Worm (Caenorhabditis elegans) whole organism, young adult: ENCODE data around the gene haf-2.

Experiments
- B0035.1 ChIP-seq: sonication (generic microtip); optimal IDR thresholded peaks from 2 replicates; lab custom pipeline; 2016; ENCODE audit warnings: missing genetic modification characterization, mild to moderate bottlenecking, missing compliant biosample characterization, missing genotype, missing genetic modification reagents
- B0336.3 ChIP-seq: fragments of 200-800 bp; sonication (Bioruptor generic); IDR thresholded peaks from 2 replicates; pipeline ENCODE4 v1.3.6; 2022; ENCODE audit warnings: missing genetic modification characterization, missing compliant biosample characterization
- C17E4.6 ChIP-seq: fragments of 200-800 bp; sonication (Bioruptor generic); IDR thresholded peaks from 2 replicates; pipeline ENCODE4 v1.3.6; 2022; ENCODE audit warnings: missing genetic modification reagents, missing genetic modification characterization, missing compliant biosample characterization
- F23B12.7 ChIP-seq: sonication (generic microtip); optimal IDR thresholded peaks from 2 replicates; lab custom pipeline; 2017; ENCODE audit warnings: missing genetic modification characterization, mild to moderate bottlenecking, missing compliant biosample characterization, antibody characterized with exemption, moderate library complexity; ENCODE audit not compliant: insufficient read depth
- Y67H2A.10 ChIP-seq: fragments of 200-800 bp; sonication (Bioruptor generic); conservative IDR thresholded peaks from 2 replicates; pipeline ENCODE4 v1.3.6; 2022; ENCODE audit warnings: missing genetic modification reagents, missing genetic modification characterization, missing compliant biosample characterization
- Y95B8A.8 ChIP-seq: fragments of 200-800 bp; sonication (Bioruptor generic); IDR thresholded peaks from 2 replicates; pipeline ENCODE4 v1.3.6; 2022; ENCODE audit warnings: missing genetic modification reagents, missing genetic modification characterization, missing compliant biosample characterization
- aptf-2 ChIP-seq: fragments of 200-800 bp; sonication (Bioruptor generic); conservative IDR thresholded peaks from 2 replicates; pipeline ENCODE4 v1.3.6; 2022; ENCODE audit warnings: missing genetic modification reagents, missing genetic modification characterization, missing compliant biosample characterization
- attf-5 ChIP-seq: fragments of 200-800 bp; sonication (Bioruptor generic); optimal IDR thresholded peaks from 2 replicates; lab custom pipeline; 2018; ENCODE audit warnings: mild to moderate bottlenecking, missing genetic modification characterization, missing compliant biosample characterization
- ekl-4 ChIP-seq: fragments of 200-800 bp; sonication (Bioruptor generic); IDR thresholded peaks from 2 replicates; pipeline ENCODE4 v1.3.6; 2022; ENCODE audit warnings: missing genetic modification reagents, missing genetic modification characterization, missing compliant biosample characterization
- gei-17 ChIP-seq: fragments of 200-800 bp; sonication (Bioruptor generic); optimal IDR thresholded peaks from 2 replicates; lab custom pipeline; 2018; ENCODE audit warnings: mild to moderate bottlenecking, missing genetic modification characterization, missing compliant biosample characterization
- him-1 ChIP-seq: sonication (generic microtip); optimal IDR thresholded peaks from 2 replicates; lab custom pipeline; 2016; ENCODE audit warnings: missing genotype, missing genetic modification reagents, missing genetic modification characterization, missing compliant biosample characterization
- hlh-26 ChIP-seq: fragments of 200-800 bp; sonication (Bioruptor generic); conservative IDR thresholded peaks from 2 replicates; pipeline ENCODE4 v1.3.6; 2022; ENCODE audit warnings: missing genetic modification reagents, missing genetic modification characterization, missing compliant biosample characterization
- hmg-1.2 ChIP-seq: fragments of 200-800 bp; sonication (Bioruptor generic); IDR thresholded peaks from 2 replicates; pipeline ENCODE4 v1.3.6; 2022; ENCODE audit warnings: missing genetic modification reagents, missing genetic modification characterization, missing compliant biosample characterization
- hsf-1 ChIP-seq: fragments of 200-800 bp; sonication (Bioruptor generic); IDR thresholded peaks from 2 replicates; pipeline ENCODE4 v1.3.6; 2022; ENCODE audit warnings: missing genetic modification reagents, missing genetic modification characterization, missing compliant biosample characterization
- lin-40 ChIP-seq: sonication (generic microtip); optimal IDR thresholded peaks from 2 replicates; lab custom pipeline; 2016; ENCODE audit warnings: missing genetic modification characterization, mild to moderate bottlenecking, missing compliant biosample characterization, missing genotype, missing genetic modification reagents
- madf-10 ChIP-seq: sonication (generic microtip); optimal IDR thresholded peaks from 2 replicates; lab custom pipeline; 2016; ENCODE audit warnings: mild to moderate bottlenecking, missing genetic modification characterization, missing compliant biosample characterization
- madf-6 ChIP-seq: fragments of 200-800 bp; sonication (Bioruptor generic); IDR thresholded peaks from 2 replicates; pipeline ENCODE4 v1.3.6; 2022; ENCODE audit warnings: missing genetic modification reagents, missing genetic modification characterization, missing compliant biosample characterization
- mcd-1 ChIP-seq: fragments of 200-800 bp; sonication (Bioruptor generic); IDR thresholded peaks from 2 replicates; pipeline ENCODE4 v1.3.6; 2022; ENCODE audit warnings: missing genetic modification reagents, missing genetic modification characterization, missing compliant biosample characterization
- mel-28 ChIP-seq: sonication (generic microtip); optimal IDR thresholded peaks from 2 replicates; lab custom pipeline; 2016; ENCODE audit warnings: borderline replicate concordance, mild to moderate bottlenecking, missing genetic modification characterization, missing compliant biosample characterization
- mes-4 ChIP-seq: sonication (generic microtip); optimal IDR thresholded peaks from 2 replicates; lab custom pipeline; 2016; ENCODE audit warnings: missing genotype, missing genetic modification characterization, missing compliant biosample characterization
- nfyb-1 ChIP-seq: fragments of 200-800 bp; sonication (Bioruptor generic); IDR thresholded peaks from 2 replicates; pipeline ENCODE4 v1.3.6; 2022; ENCODE audit warnings: missing genetic modification reagents, missing genetic modification characterization, missing compliant biosample characterization
- nhr-80 ChIP-seq: sonication (generic microtip); optimal IDR thresholded peaks from 2 replicates; lab custom pipeline; 2016; ENCODE audit warnings: missing genetic modification characterization, missing compliant biosample characterization
- pbrm-1 ChIP-seq: fragments of 200-800 bp; sonication (Bioruptor generic); IDR thresholded peaks from 2 replicates; pipeline ENCODE4 v1.3.6; 2022; ENCODE audit warnings: missing genetic modification reagents, missing genetic modification characterization, missing compliant biosample characterization
- rec-8 ChIP-seq, 2 experiments: sonication (generic microtip); optimal IDR thresholded peaks; 2 replicates each; lab custom pipeline; 2016; ENCODE audit warnings: mild to moderate bottlenecking in 2 of 2, missing genetic modification characterization in 2 of 2, missing genetic modification reagents in 2 of 2, missing genotype in 2 of 2, missing biosample characterization in 1 of 2, missing compliant biosample characterization in 1 of 2, moderate library complexity in 1 of 2
- rpc-1 ChIP-seq, 2 experiments: fragments of 150-350 bp in 1 of 2; sonication (generic microtip) in 1 of 2; optimal IDR thresholded peaks; 2 replicates each; lab custom pipeline; 2014 to 2018; ENCODE audit warnings: missing biosample characterization in 1 of 2, missing genetic modification characterization in 1 of 2, missing genetic modification reagents in 1 of 2, missing genotype in 1 of 2
- snpc-1.1 ChIP-seq: sonication (generic microtip); optimal IDR thresholded peaks from 2 replicates; lab custom pipeline; 2017; ENCODE audit warnings: missing genetic modification characterization, mild to moderate bottlenecking, missing compliant biosample characterization, antibody characterized with exemption, moderate library complexity, missing genotype, missing genetic modification reagents; ENCODE audit not compliant: insufficient read depth
- snpc-3.4 ChIP-seq: sonication (generic microtip); optimal IDR thresholded peaks from 2 replicates; lab custom pipeline; 2017; ENCODE audit warnings: missing genetic modification characterization, mild to moderate bottlenecking, missing compliant biosample characterization, antibody characterized with exemption, moderate library complexity, missing genotype, missing genetic modification reagents
- snpc-4 ChIP-seq, 5 experiments: fragments of 150-350 bp in 1 of 5; sonication (generic microtip) in 4 of 5; optimal IDR thresholded peaks; 2 replicates each; lab custom pipeline; 2014 to 2018; ENCODE audit warnings: missing genetic modification characterization in 5 of 5, missing biosample characterization in 3 of 5, antibody characterized with exemption in 2 of 5, mild to moderate bottlenecking in 2 of 5, missing compliant biosample characterization in 2 of 5, missing genotype in 2 of 5, moderate library complexity in 2 of 5, missing genetic modification reagents in 1 of 5
- somi-1 ChIP-seq: fragments of 200-800 bp; sonication (Bioruptor generic); optimal IDR thresholded peaks from 2 replicates; lab custom pipeline; 2018; ENCODE audit warnings: mild to moderate bottlenecking, missing genetic modification characterization, missing compliant biosample characterization
- zfh-2 ChIP-seq: fragments of 200-800 bp; sonication (Bioruptor generic); conservative IDR thresholded peaks from 2 replicates; pipeline ENCODE4 v1.3.6; 2022; ENCODE audit warnings: missing genetic modification reagents, missing genetic modification characterization, missing compliant biosample characterization
- ztf-18 ChIP-seq: sonication (generic microtip); optimal IDR thresholded peaks from 2 replicates; lab custom pipeline; 2016; ENCODE audit warnings: missing genotype, mild to moderate bottlenecking, missing genetic modification characterization, missing compliant biosample characterization
- ztf-28 ChIP-seq: fragments of 200-800 bp; sonication (Bioruptor generic); IDR thresholded peaks from 2 replicates; pipeline ENCODE4 v1.3.6; 2022; ENCODE audit warnings: missing genetic modification reagents, missing genetic modification characterization, missing compliant biosample characterization

Gene haf-2

DNA sequence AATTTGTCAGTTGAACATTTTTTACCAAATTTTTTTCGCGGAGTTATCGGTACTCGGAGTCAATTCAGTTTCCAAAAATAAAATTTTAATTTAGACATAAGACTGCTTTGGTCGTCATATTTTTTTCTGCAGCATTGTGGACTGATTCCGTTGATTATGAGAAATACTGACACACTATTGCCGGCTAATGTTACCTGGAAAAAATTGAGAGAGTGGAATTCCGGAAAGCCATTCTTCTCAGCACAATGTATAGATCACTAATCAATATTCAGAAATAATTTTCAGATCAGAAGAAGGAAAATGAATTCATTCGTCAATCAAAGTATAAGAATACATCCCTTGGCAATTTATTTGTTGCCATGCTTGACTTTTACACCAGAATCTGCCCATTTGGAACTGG is 22.8 kb upstream of the haf-2 start, which contains the start of gene C07D10.6:
C07D10.6 (plus strand) TSS at position 301 of the 400 bp plus-strand sequence.
- TF ChIP-seq mcd-1 (GFP tag; lab: Robert Waterston, UW) (no peak), Y67H2A.10 (GFP tag; lab: Robert Waterston, UW) (no peak)
- TF ChIP-seq, all 124 proteins: peak for 0

DNA sequence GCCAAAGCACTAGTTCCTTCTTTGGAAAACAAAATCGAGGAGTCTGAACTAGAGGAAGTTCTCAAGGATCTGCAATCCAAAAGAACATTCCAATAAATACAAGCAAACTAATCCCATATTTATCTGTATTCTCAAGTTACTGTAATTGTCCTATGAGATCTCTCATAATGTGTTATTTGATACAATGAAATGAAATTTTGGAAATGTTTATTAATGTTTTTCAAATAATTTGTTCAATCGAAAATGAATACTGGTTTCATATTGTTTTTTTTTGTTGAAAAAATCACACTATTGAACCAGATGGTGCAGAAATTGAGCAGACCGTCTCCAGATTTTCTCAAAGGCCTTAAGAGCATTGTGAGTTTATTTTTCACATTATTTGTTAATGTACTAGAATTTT is 18.8 kb upstream of the haf-2 start, which contains the start of gene F43E2.1:
F43E2.1 (plus strand) TSS at position 301 of the 400 bp plus-strand sequence.
- TF ChIP-seq zfh-2 (GFP tag; lab: Robert Waterston, UW) (no peak), mel-28 (no peak), mcd-1 (GFP tag; lab: Robert Waterston, UW) (no peak), Y95B8A.8 (GFP tag; lab: Robert Waterston, UW) (no peak), gei-17 (GFP tag; lab: Kevin White, UChicago) (no peak), rec-8 (tag; optimal IDR thresholded peaks at IDR 0.05; lab: Kevin White, UChicago) (no peak), mes-4 (no peak), aptf-2 (GFP tag; lab: Robert Waterston, UW) (no peak), B0336.3 (no peak), B0035.1 (tag; lab: Kevin White, UChicago) (no peak), somi-1 (no peak), him-1 (tag; lab: Kevin White, UChicago) (no peak), hlh-26 (GFP tag; lab: Robert Waterston, UW) (no peak), lin-40 (no peak), madf-10 (tag; lab: Kevin White, UChicago) (no peak)
- TF ChIP-seq, all 124 proteins: peak for 0

DNA sequence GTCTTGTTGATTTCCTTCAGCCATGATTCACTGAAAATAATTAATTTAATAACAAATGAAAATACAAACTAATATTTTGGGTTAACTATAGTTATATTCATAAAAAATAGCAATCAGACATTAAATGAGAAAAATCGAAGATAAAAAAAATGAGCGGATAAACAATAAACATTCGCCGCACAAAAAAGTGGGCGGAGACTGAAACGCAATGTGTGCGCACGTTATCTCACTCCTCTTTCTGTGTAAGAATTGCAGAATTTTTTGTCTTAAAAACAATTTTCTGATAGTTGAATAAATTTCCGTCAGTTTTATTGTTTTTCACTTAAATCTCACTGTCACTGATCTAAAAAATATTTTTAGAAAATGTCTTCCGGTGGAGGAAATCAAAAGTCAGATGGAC is 17.9 kb upstream of the haf-2 start, which contains the start of the genes mtch-1 and rpb-4:
mtch-1 (minus strand) TSS at position 24 of the 400 bp plus-strand sequence.
rpb-4 (plus strand) TSS at position 353 of the 400 bp plus-strand sequence.
- TF ChIP-seq ztf-18 (tag; lab: Kevin White, UChicago) (peak; percentile 12), attf-5 (peak; percentile 13), Y67H2A.10 (GFP tag; lab: Robert Waterston, UW) (no peak), nhr-80 (tag; lab: Kevin White, UChicago) (peak; percentile 19), rpc-1 (optimal IDR thresholded peaks at IDR 0.05; lab: Kevin White, UChicago) (peak; percentile 11), rpc-1 (tag; optimal IDR thresholded peaks at IDR 0.05; lab: Kevin White, UChicago) (no peak), F23B12.7 (tag; lab: Kevin White, UChicago) (peak; percentile 33), snpc-1.1 (peak; percentile 44), snpc-3.4 (peak; percentile 23), snpc-4 (GFP tag; optimal IDR thresholded peaks at IDR 0.05; lab: Kevin White, UChicago) (peak; percentile 39), snpc-4 (tag; optimal IDR thresholded peaks at IDR 0.05; lab: Kevin White, UChicago) (peak in 1 of 4 experiments; percentile 34), hsf-1 (no peak)

ce11 chrII:7372371-7372770 is 16.1 kb upstream of the haf-2 start:
- 0 out of 2 replicates have a peak, but pooled peaks have one; percentile 21 for TF ChIP-seq hmg-1.2 (GFP tag; lab: Robert Waterston, UW)
- 0 out of 2 replicates have a peak, but pooled peaks have one; percentile 30 for TF ChIP-seq C17E4.6 (GFP tag; lab: Robert Waterston, UW)
- TF ChIP-seq hsf-1 = 0 out of 2 replicates have a peak, but pooled peaks have one; percentile 56
- TF ChIP-seq ekl-4 (GFP tag; lab: Robert Waterston, UW) = peak; percentile 42
- 0 out of 2 replicates have a peak, but pooled peaks have one; percentile 32 for TF ChIP-seq ztf-28
- TF ChIP-seq pbrm-1 (GFP tag; lab: Robert Waterston, UW) = peak; percentile 44; the same call in 1 of the 2 replicates
- peak; percentile 60 for TF ChIP-seq madf-6
- TF ChIP-seq nfyb-1 (GFP tag; lab: Robert Waterston, UW) = peak; percentile 30; the same call in 1 of the 2 replicates
